Worm (Caenorhabditis elegans): ENCODE data around the gene srlf-29.

DNA sequence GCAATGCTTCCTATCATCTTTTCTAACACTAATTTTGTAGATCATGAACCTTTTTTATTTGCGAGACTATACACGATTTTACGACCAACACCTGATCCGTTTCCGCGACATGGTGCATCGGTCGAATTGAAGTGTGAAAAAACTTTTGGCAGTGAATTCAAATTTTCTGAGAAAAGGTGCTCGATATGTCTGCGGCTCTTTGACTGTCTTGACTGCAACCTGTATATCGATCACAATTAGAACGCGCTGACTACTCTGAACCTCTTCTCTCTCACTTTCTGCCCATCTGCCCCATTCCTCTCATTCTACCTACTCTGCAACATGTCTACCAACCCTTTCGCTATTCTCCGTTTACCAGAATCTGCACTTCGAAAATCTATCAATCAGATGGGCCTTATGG, 16.1 kb downstream of the srlf-29 start, which contains the start of gene fbxb-26:
- TF ChIP-seq dao-5 (tag; optimal IDR thresholded peaks at IDR 0.05) (no peak), W03F9.2 (tag; optimal IDR thresholded peaks at IDR 0.05) (no peak)
